Fruit fly (Drosophila melanogaster) S2 (cell line): ENCODE data around the gene COX8.

Source experiments
- CG8478 ChIP-seq: fragments of >200 bp; optimal IDR thresholded peaks from 2 replicates; lab custom pipeline; 2018
- CTCF ChIP-seq, 2 experiments: fragments of >200 bp; optimal IDR thresholded peaks; 2 replicates each; lab custom pipeline; 2018

dm6 chr3L:21492723-21493316, 46.4 kb downstream of the COX8 start, which contains the start of the genes CG7202 and CG7519:
- no peak for TF ChIP-seq CG8478 (lab: Kevin White, UChicago)
- TF ChIP-seq CTCF (optimal IDR thresholded peaks at IDR 0.05; lab: Kevin White, UChicago), result no peak
